Fruit fly (Drosophila melanogaster): ENCODE results near the gene Dtd.

DNA sequence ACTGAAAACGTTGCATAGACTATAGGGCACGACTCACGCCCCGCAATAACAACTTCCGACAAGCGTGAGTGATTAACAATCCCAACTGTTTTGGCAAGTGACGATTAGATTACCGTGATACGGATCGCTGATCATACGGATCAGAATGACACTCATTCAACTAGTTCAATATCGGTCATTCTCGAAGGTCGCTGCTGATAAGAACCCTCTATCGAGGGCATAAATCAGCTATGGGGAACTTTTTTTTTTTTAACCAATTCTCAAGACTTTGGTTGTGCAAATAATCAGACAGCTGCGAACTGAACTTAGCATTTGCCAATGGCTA lies 29.0 kb downstream of the Dtd start:
- no peak for TF ChIP-seq usp (GFP tag; optimal IDR thresholded peaks at IDR 0.05)
- TF ChIP-seq CG8478 (optimal IDR thresholded peaks at IDR 0.05) = no peak
- TF ChIP-seq pan (optimal IDR thresholded peaks at IDR 0.05) = no peak
- TF ChIP-seq EcR (GFP tag; optimal IDR thresholded peaks at IDR 0.05) = no peak
- TF ChIP-seq psq (optimal IDR thresholded peaks at IDR 0.05) = no peak

Data from whole organism.